Worm (Caenorhabditis elegans) whole organism, young adult: ENCODE measurements around the gene C34D1.4.
A peak's percentile ranks its signal among the peaks of the same experiment; 100 is the strongest.

ENCODE experiments used
- B0019.2 ChIP-seq: fragments of 200-800 bp; sonication (Bioruptor generic); conservative IDR thresholded peaks from 2 replicates; pipeline ENCODE4 v1.3.6; 2022; ENCODE audit warnings: missing genetic modification reagents, missing genetic modification characterization, missing compliant biosample characterization
- C06A6.2 ChIP-seq: fragments of 200-800 bp; sonication (Bioruptor generic); conservative IDR thresholded peaks from 2 replicates; pipeline ENCODE4 v1.3.6; 2022; ENCODE audit warnings: missing genetic modification characterization, missing compliant biosample characterization
- C17E4.6 ChIP-seq: fragments of 200-800 bp; sonication (Bioruptor generic); IDR thresholded peaks from 2 replicates; pipeline ENCODE4 v1.3.6; 2022; ENCODE audit warnings: missing genetic modification reagents, missing genetic modification characterization, missing compliant biosample characterization
- D2030.7 ChIP-seq: fragments of 200-800 bp; sonication (Bioruptor generic); IDR thresholded peaks from 2 replicates; pipeline ENCODE4 v1.3.6; 2022; ENCODE audit warnings: missing genetic modification reagents, missing genetic modification characterization, missing compliant biosample characterization
- F22D6.2 ChIP-seq: sonication (generic microtip); optimal IDR thresholded peaks from 2 replicates; lab custom pipeline; 2016; ENCODE audit warnings: mild to moderate bottlenecking, missing genetic modification characterization, missing compliant biosample characterization
- F33H1.4 ChIP-seq: fragments of 200-800 bp; sonication (Bioruptor generic); IDR thresholded peaks from 2 replicates; pipeline ENCODE4 v1.3.6; 2022; ENCODE audit warnings: missing genetic modification reagents, missing genetic modification characterization, missing compliant biosample characterization
- F39B2.1 ChIP-seq: fragments of 200-800 bp; sonication (Bioruptor generic); IDR thresholded peaks from 2 replicates; pipeline ENCODE4 v1.3.6; 2022; ENCODE audit warnings: missing genetic modification reagents, missing genetic modification characterization, missing compliant biosample characterization
- F52B5.7 ChIP-seq: sonication (generic microtip); optimal IDR thresholded peaks from 2 replicates; lab custom pipeline; 2016; ENCODE audit warnings: mild to moderate bottlenecking, missing genetic modification characterization, missing compliant biosample characterization
- Y79H2A.3 ChIP-seq: fragments of 200-800 bp; sonication (Bioruptor generic); conservative IDR thresholded peaks from 2 replicates; pipeline ENCODE4 v1.3.6; 2022; ENCODE audit warnings: missing genetic modification reagents, missing genetic modification characterization, missing compliant biosample characterization
- Y95B8A.8 ChIP-seq: fragments of 200-800 bp; sonication (Bioruptor generic); IDR thresholded peaks from 2 replicates; pipeline ENCODE4 v1.3.6; 2022; ENCODE audit warnings: missing genetic modification reagents, missing genetic modification characterization, missing compliant biosample characterization
- aptf-3 ChIP-seq: fragments of 200-800 bp; sonication (Bioruptor generic); IDR thresholded peaks from 2 replicates; pipeline ENCODE4 v1.3.6; 2022; ENCODE audit warnings: missing genetic modification characterization, missing compliant biosample characterization
- athp-1 ChIP-seq: sonication (generic microtip); optimal IDR thresholded peaks from 2 replicates; lab custom pipeline; 2017; ENCODE audit warnings: mild to moderate bottlenecking, missing genetic modification characterization, missing compliant biosample characterization
- attf-6 ChIP-seq: fragments of 200-800 bp; sonication (Bioruptor generic); IDR thresholded peaks from 2 replicates; pipeline ENCODE4 v1.3.6; 2022; ENCODE audit warnings: missing genetic modification reagents, missing genetic modification characterization, missing compliant biosample characterization
- bed-2 ChIP-seq: fragments of 200-800 bp; sonication (Bioruptor generic); IDR thresholded peaks from 2 replicates; pipeline ENCODE4 v1.3.6; 2022; ENCODE audit warnings: missing genetic modification reagents, missing genetic modification characterization, missing compliant biosample characterization
- cebp-2 ChIP-seq: fragments of 200-800 bp; sonication (Bioruptor generic); IDR thresholded peaks from 2 replicates; pipeline ENCODE4 v1.3.6; 2022; ENCODE audit warnings: missing genetic modification characterization, missing compliant biosample characterization
- ceh-40 ChIP-seq: fragments of 200-800 bp; sonication (Bioruptor generic); IDR thresholded peaks from 2 replicates; pipeline ENCODE4 v1.3.6; 2022; ENCODE audit warnings: missing genetic modification characterization, missing compliant biosample characterization
- ceh-58 ChIP-seq: fragments of 200-800 bp; sonication (Bioruptor generic); IDR thresholded peaks from 2 replicates; pipeline ENCODE4 v1.3.6; 2022; ENCODE audit warnings: missing genetic modification characterization, missing compliant biosample characterization
- ceh-79 ChIP-seq: sonication (generic microtip); optimal IDR thresholded peaks from 2 replicates; lab custom pipeline; 2017; ENCODE audit warnings: mild to moderate bottlenecking, missing genetic modification characterization, missing compliant biosample characterization
- ceh-91 ChIP-seq: fragments of 200-800 bp; sonication (Bioruptor generic); IDR thresholded peaks from 2 replicates; pipeline ENCODE4 v1.3.6; 2022; ENCODE audit warnings: missing genetic modification reagents, missing genetic modification characterization, missing compliant biosample characterization
- efl-1 ChIP-seq: fragments of 150-350 bp; optimal IDR thresholded peaks from 2 replicates; lab custom pipeline; 2014; ENCODE audit warnings: missing biosample characterization, missing genetic modification reagents, missing genetic modification characterization
- egl-18 ChIP-seq: fragments of 200-800 bp; sonication (Bioruptor generic); IDR thresholded peaks from 2 replicates; pipeline ENCODE4 v1.3.6; 2022; ENCODE audit warnings: missing genetic modification reagents, missing genetic modification characterization, missing compliant biosample characterization
- egl-44 ChIP-seq: fragments of 200-800 bp; sonication (Bioruptor generic); IDR thresholded peaks from 2 replicates; pipeline ENCODE4 v1.3.6; 2022; ENCODE audit warnings: missing genetic modification reagents, missing genetic modification characterization, missing compliant biosample characterization
- ekl-4 ChIP-seq: fragments of 200-800 bp; sonication (Bioruptor generic); IDR thresholded peaks from 2 replicates; pipeline ENCODE4 v1.3.6; 2022; ENCODE audit warnings: missing genetic modification reagents, missing genetic modification characterization, missing compliant biosample characterization
- hmg-1.2 ChIP-seq: fragments of 200-800 bp; sonication (Bioruptor generic); IDR thresholded peaks from 2 replicates; pipeline ENCODE4 v1.3.6; 2022; ENCODE audit warnings: missing genetic modification reagents, missing genetic modification characterization, missing compliant biosample characterization
- hsf-1 ChIP-seq: fragments of 200-800 bp; sonication (Bioruptor generic); IDR thresholded peaks from 2 replicates; pipeline ENCODE4 v1.3.6; 2022; ENCODE audit warnings: missing genetic modification reagents, missing genetic modification characterization, missing compliant biosample characterization
- lin-26 ChIP-seq: fragments of 200-800 bp; sonication (Bioruptor generic); IDR thresholded peaks from 2 replicates; pipeline ENCODE4 v1.3.6; 2022; ENCODE audit warnings: missing genetic modification reagents, missing genetic modification characterization, missing compliant biosample characterization
- lin-35 ChIP-seq, 3 experiments: fragments of 150-350 bp in 2 of 3; sonication (generic microtip) in 1 of 3; optimal IDR thresholded peaks; 2 replicates each; lab custom pipeline; 2014 to 2018; ENCODE audit warnings: missing biosample characterization in 3 of 3, missing genetic modification characterization in 3 of 3, missing genetic modification reagents in 3 of 3
- lsl-1 ChIP-seq: fragments of 200-800 bp; sonication (Bioruptor generic); optimal IDR thresholded peaks from 2 replicates; lab custom pipeline; 2018; ENCODE audit warnings: mild to moderate bottlenecking, missing genetic modification characterization, moderate library complexity, missing compliant biosample characterization
- madf-3 ChIP-seq: fragments of 200-800 bp; sonication (Bioruptor generic); IDR thresholded peaks from 2 replicates; pipeline ENCODE4 v1.3.6; 2022; ENCODE audit warnings: missing genetic modification reagents, missing genetic modification characterization, missing compliant biosample characterization
- madf-6 ChIP-seq: fragments of 200-800 bp; sonication (Bioruptor generic); IDR thresholded peaks from 2 replicates; pipeline ENCODE4 v1.3.6; 2022; ENCODE audit warnings: missing genetic modification reagents, missing genetic modification characterization, missing compliant biosample characterization
- madf-8 ChIP-seq: fragments of 200-800 bp; sonication (Bioruptor generic); conservative IDR thresholded peaks from 2 replicates; pipeline ENCODE4 v1.3.6; 2022; ENCODE audit warnings: missing genetic modification reagents, missing genetic modification characterization, missing compliant biosample characterization
- nfya-2 ChIP-seq: fragments of 200-800 bp; sonication (Bioruptor generic); IDR thresholded peaks from 2 replicates; pipeline ENCODE4 v1.3.6; 2022; ENCODE audit warnings: missing genetic modification reagents, missing genetic modification characterization, missing compliant biosample characterization
- pbrm-1 ChIP-seq: fragments of 200-800 bp; sonication (Bioruptor generic); IDR thresholded peaks from 2 replicates; pipeline ENCODE4 v1.3.6; 2022; ENCODE audit warnings: missing genetic modification reagents, missing genetic modification characterization, missing compliant biosample characterization
- rcor-1 ChIP-seq: fragments of 200-800 bp; sonication (Bioruptor generic); IDR thresholded peaks from 2 replicates; pipeline ENCODE4 v1.3.6; 2022; ENCODE audit warnings: missing genetic modification reagents, missing genetic modification characterization, missing compliant biosample characterization
- sptf-2 ChIP-seq: fragments of 200-800 bp; sonication (Bioruptor generic); optimal IDR thresholded peaks from 2 replicates; lab custom pipeline; 2018; ENCODE audit warnings: mild to moderate bottlenecking, missing genetic modification characterization, missing compliant biosample characterization
- tbx-9 ChIP-seq: sonication (generic microtip); optimal IDR thresholded peaks from 2 replicates; lab custom pipeline; 2016; ENCODE audit warnings: borderline replicate concordance, missing genetic modification characterization, inconsistent platforms, missing compliant biosample characterization
- tlf-1 ChIP-seq: fragments of 200-800 bp; sonication (Bioruptor generic); optimal IDR thresholded peaks from 2 replicates; lab custom pipeline; 2018; ENCODE audit warnings: mild to moderate bottlenecking, missing genetic modification characterization, missing compliant biosample characterization
- ztf-25 ChIP-seq: fragments of 200-800 bp; sonication (Bioruptor generic); IDR thresholded peaks from 2 replicates; pipeline ENCODE4 v1.3.6; 2022; ENCODE audit warnings: missing genetic modification reagents, missing genetic modification characterization, missing compliant biosample characterization

C34D1.4 gene

ce11 chrV:13249436-13249835 is 9.7 kb downstream of the C34D1.4 start, which contains the start of gene odr-3 (continued):
- no peak for TF ChIP-seq ceh-79 (tag; lab: Kevin White, UChicago)
- no peak for TF ChIP-seq F52B5.7 (tag; lab: Kevin White, UChicago)

- TF ChIP-seq bed-2 (GFP tag; lab: Robert Waterston, UW) (no peak), sptf-2 (GFP tag; lab: Kevin White, UChicago) (no peak), athp-1 (tag; lab: Kevin White, UChicago) (no peak), F22D6.2 (no peak), B0019.2 (GFP tag; lab: Robert Waterston, UW) (no peak), efl-1 (GFP tag; lab: Kevin White, UChicago) (no peak), Y79H2A.3 (GFP tag; lab: Robert Waterston, UW) (no peak), Y95B8A.8 (GFP tag; lab: Robert Waterston, UW) (no peak), tbx-9 (tag; lab: Kevin White, UChicago) (no peak)
Measured at ce11 chrV:13243205-13243604, 15.9 kb downstream of the C34D1.4 start.

DNA sequence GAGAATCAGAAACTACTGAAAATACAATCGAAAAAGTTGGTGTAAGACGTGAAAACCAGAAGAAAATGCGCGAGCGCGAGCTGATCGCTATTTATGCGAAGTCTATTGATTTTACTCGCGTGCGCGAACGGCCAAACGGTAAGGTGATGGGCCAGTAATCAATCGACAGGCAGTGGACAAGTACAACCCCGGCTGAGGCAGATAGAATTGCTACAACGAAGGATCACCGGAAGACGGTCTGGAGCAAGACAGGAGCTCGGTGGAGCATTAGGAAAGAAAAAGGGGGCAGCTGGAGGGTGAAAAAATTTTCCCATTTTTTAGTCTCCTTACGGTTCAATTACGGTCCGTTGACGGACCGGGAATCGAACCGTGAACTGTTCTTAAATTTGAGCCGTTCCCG is 19.4 kb downstream of the C34D1.4 start:
- TF ChIP-seq rcor-1 (GFP tag; lab: Robert Waterston, UW) (peak; percentile 84), hsf-1 (GFP tag; lab: Robert Waterston, UW) (peak; percentile 63), egl-18 (GFP tag; lab: Robert Waterston, UW) (peak; percentile 57; the same call in 1 of the 2 replicates), ceh-91 (GFP tag; lab: Robert Waterston, UW) (peak; percentile 38; the same call in 1 of the 2 replicates), ceh-58 (GFP tag; lab: Robert Waterston, UW) (0 out of 2 replicates have a peak, but pooled peaks have one; percentile 88), madf-6 (peak; percentile 83), lin-26 (peak; percentile 98), F33H1.4 (GFP tag; lab: Robert Waterston, UW) (peak; percentile 44; the same call in 1 of the 2 replicates), Y95B8A.8 (GFP tag; lab: Robert Waterston, UW) (0 out of 2 replicates have a peak, but pooled peaks have one; percentile 38), ceh-40 (GFP tag; lab: Robert Waterston, UW) (peak; percentile 82; the same call in 1 of the 2 replicates), ztf-25 (GFP tag; lab: Robert Waterston, UW) (peak; percentile 76; the same call in 1 of the 2 replicates), madf-3 (GFP tag; lab: Robert Waterston, UW) (peak; percentile 51; the same call in 1 of the 2 replicates), egl-44 (GFP tag; lab: Robert Waterston, UW) (peak; percentile 92), aptf-3 (GFP tag; lab: Robert Waterston, UW) (peak; percentile 88; the same call in 1 of the 2 replicates), attf-6 (GFP tag; lab: Robert Waterston, UW) (peak; percentile 67), madf-8 (GFP tag; lab: Robert Waterston, UW) (0 out of 2 replicates have a peak, but pooled peaks have one; percentile 32), bed-2 (GFP tag; lab: Robert Waterston, UW) (0 out of 2 replicates have a peak, but pooled peaks have one; percentile 10), C17E4.6 (GFP tag; lab: Robert Waterston, UW) (0 out of 2 replicates have a peak, but pooled peaks have one; percentile 15), pbrm-1 (GFP tag; lab: Robert Waterston, UW) (peak; percentile 55), cebp-2 (GFP tag; lab: Robert Waterston, UW) (peak; percentile 83; the same call in 1 of the 2 replicates), D2030.7 (GFP tag; lab: Robert Waterston, UW) (peak; percentile 66), ekl-4 (peak; percentile 83), hmg-1.2 (GFP tag; lab: Robert Waterston, UW) (peak; percentile 51), nfya-2 (GFP tag; lab: Robert Waterston, UW) (0 out of 2 replicates have a peak, but pooled peaks have one; percentile 30)
- TF ChIP-seq, all 124 proteins: peak for 24; not testable (repeated sequence) for 100

DNA sequence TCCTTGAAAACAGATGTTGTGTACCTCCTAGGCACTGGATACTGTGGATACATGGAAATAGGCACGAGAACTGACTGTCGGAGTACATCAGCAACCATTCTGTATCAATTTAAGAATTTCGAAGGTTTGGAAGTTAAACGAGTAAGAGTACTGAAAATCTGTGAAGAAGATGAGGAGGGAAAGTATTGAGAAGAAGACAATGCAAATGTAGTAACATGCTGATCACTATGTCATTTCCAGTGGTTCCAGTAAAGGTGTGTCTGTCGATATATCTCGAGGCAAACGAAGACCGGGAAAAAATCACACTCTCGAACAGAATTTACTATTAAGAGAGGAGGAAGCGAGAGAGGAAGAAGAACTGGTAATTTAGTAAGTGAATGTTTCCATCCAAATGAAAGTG is 22.6 kb downstream of the C34D1.4 start, which contains the start of gene dmd-10:
Gene dmd-10 (minus strand): TSS at position 101 of the 400 bp plus-strand sequence.
- TF ChIP-seq C06A6.2 (GFP tag; lab: Robert Waterston, UW) (no peak), lsl-1 (GFP tag; lab: Kevin White, UChicago) (no peak), tlf-1 (no peak), lin-35 (GFP tag; optimal IDR thresholded peaks at IDR 0.05; lab: Kevin White, UChicago) (no peak), F39B2.1 (no peak)
- TF ChIP-seq, all 124 proteins: peak for 0
